Worm (Caenorhabditis elegans) whole organism, mixed stage, embryonic: Measurements from ENCODE around the gene lips-17.

Experiments
- M03D4.4 ChIP-seq: sonication (generic microtip); optimal IDR thresholded peaks from 2 replicates; lab custom pipeline; 2017; ENCODE audit warnings: mild to moderate bottlenecking, missing genetic modification characterization, missing compliant biosample characterization
- ceh-83 ChIP-seq: fragments of 200-800 bp; sonication (Bioruptor generic); optimal IDR thresholded peaks from 2 replicates; lab custom pipeline; 2018; ENCODE audit warnings: mild to moderate bottlenecking, missing genetic modification characterization, missing compliant biosample characterization
- cnd-1 ChIP-seq: fragments of 200-800 bp; sonication (Bioruptor generic); optimal IDR thresholded peaks from 2 replicates; lab custom pipeline; 2018; ENCODE audit warnings: mild to moderate bottlenecking, missing genetic modification characterization, missing compliant biosample characterization
- drap-1 ChIP-seq: fragments of 200-800 bp; sonication (Bioruptor generic); optimal IDR thresholded peaks from 3 replicates; lab custom pipeline; 2018; ENCODE audit warnings: mild to moderate bottlenecking, missing genetic modification characterization, missing compliant biosample characterization
- elt-1 ChIP-seq: sonication (generic microtip); optimal IDR thresholded peaks from 2 replicates; lab custom pipeline; 2017; ENCODE audit warnings: missing genetic modification characterization, mild to moderate bottlenecking, missing compliant biosample characterization, antibody characterized with exemption, moderate library complexity, borderline replicate concordance; ENCODE audit not compliant: insufficient read depth
- ham-2 ChIP-seq: fragments of 200-800 bp; sonication (Bioruptor generic); optimal IDR thresholded peaks from 2 replicates; lab custom pipeline; 2018; ENCODE audit warnings: mild to moderate bottlenecking, missing genetic modification characterization, missing compliant biosample characterization
- mls-2 ChIP-seq: sonication (generic microtip); optimal IDR thresholded peaks from 2 replicates; lab custom pipeline; 2016; ENCODE audit warnings: mild to moderate bottlenecking, missing genetic modification characterization, moderate library complexity, missing compliant biosample characterization
- nhr-237 ChIP-seq: fragments of 150-350 bp; optimal IDR thresholded peaks from 2 replicates; lab custom pipeline; 2014; ENCODE audit warnings: missing biosample characterization, missing genetic modification characterization
- nhr-28 ChIP-seq: fragments of 150-350 bp; optimal IDR thresholded peaks from 2 replicates; lab custom pipeline; 2014; ENCODE audit warnings: missing biosample characterization, missing genetic modification characterization
- nhr-76 ChIP-seq: sonication (generic microtip); optimal IDR thresholded peaks from 2 replicates; lab custom pipeline; 2017; ENCODE audit warnings: missing biosample characterization, missing genetic modification characterization
- pha-4 ChIP-seq: fragments of 150-350 bp; optimal IDR thresholded peaks from 2 replicates; lab custom pipeline; 2018; ENCODE audit warnings: missing biosample characterization, missing genetic modification reagents, missing genetic modification characterization
- unc-39 ChIP-seq: fragments of 150-350 bp; optimal IDR thresholded peaks from 2 replicates; lab custom pipeline; 2014; ENCODE audit warnings: missing biosample characterization, missing genetic modification characterization
- ztf-11 ChIP-seq: fragments of 150-350 bp; optimal IDR thresholded peaks from 2 replicates; lab custom pipeline; 2014; ENCODE audit warnings: missing biosample characterization, missing genetic modification characterization

DNA sequence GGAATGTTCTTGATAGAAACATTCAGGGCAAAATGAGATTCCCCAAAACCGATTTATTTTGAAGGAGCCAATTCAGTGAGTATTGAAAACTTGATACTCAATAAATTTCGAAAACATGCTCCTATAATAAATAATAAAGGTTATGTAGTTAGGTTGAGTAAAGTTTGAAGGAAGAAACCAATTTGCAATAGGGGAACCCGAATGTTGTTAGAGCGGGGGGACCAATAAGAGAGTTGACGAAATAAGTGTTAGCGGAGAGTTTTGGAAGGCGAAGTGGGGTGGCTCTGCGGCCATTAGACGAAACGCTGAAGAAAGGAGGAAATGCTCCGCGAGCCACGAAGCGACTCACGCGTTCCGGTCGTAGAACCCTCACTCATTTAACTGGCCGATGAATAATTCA lies 16.9 kb downstream of the lips-17 start:
- TF ChIP-seq M03D4.4 (tag; lab: Kevin White, UChicago) (no peak), unc-39 (tag; lab: Kevin White, UChicago) (no peak), ztf-11 (no peak), cnd-1 (no peak), ham-2 (GFP tag; lab: Kevin White, UChicago) (no peak), mls-2 (no peak), pha-4 (tag; lab: Kevin White, UChicago) (no peak), elt-1 (tag; lab: Kevin White, UChicago) (no peak), nhr-28 (tag; lab: Kevin White, UChicago) (no peak), nhr-76 (tag; lab: Kevin White, UChicago) (no peak), ceh-83 (GFP tag; lab: Kevin White, UChicago) (no peak), nhr-237 (no peak), drap-1 (GFP tag; lab: Kevin White, UChicago) (no peak)
